Fruit fly (Drosophila melanogaster): ENCODE measurements around the gene CG9777.

The CG9777 gene

dm6 chrX:16598336-16598977 is 33.6 kb downstream of the CG9777 start (continued):
- TF ChIP-seq Sin3A (optimal IDR thresholded peaks at IDR 0.05) (no peak), CG12391 (tag; optimal IDR thresholded peaks at IDR 0.05) (peak; percentile 43), CG5180 (GFP tag; optimal IDR thresholded peaks at IDR 0.05) (no peak), sc (optimal IDR thresholded peaks at IDR 0.05) (no peak), sc (GFP tag; optimal IDR thresholded peaks at IDR 0.05) (no peak), Trl (optimal IDR thresholded peaks at IDR 0.05) (no peak), Trl (GFP tag; optimal IDR thresholded peaks at IDR 0.05) (no peak), h (optimal IDR thresholded peaks at IDR 0.05) (no peak), CG8281 (tag; optimal IDR thresholded peaks at IDR 0.05) (no peak), TFAM (GFP tag; optimal IDR thresholded peaks at IDR 0.05) (no peak), CG12071 (GFP tag; optimal IDR thresholded peaks at IDR 0.05) (no peak), CG1024 (GFP tag; IDR thresholded peaks at IDR 0.05) (no peak), CG4424 (GFP tag; optimal IDR thresholded peaks at IDR 0.05) (peak; percentile 22), CHES-1-like (GFP tag; optimal IDR thresholded peaks at IDR 0.05) (no peak), Hmr (GFP tag; optimal IDR thresholded peaks at IDR 0.05) (no peak), HLHmδ (GFP tag; optimal IDR thresholded peaks at IDR 0.05) (no peak), CG15073 (GFP tag; optimal IDR thresholded peaks at IDR 0.05) (no peak), CG6765 (GFP tag; optimal IDR thresholded peaks at IDR 0.05) (no peak), CG7987 (GFP tag; optimal IDR thresholded peaks at IDR 0.05) (peak; percentile 9), CoRest (tag; optimal IDR thresholded peaks at IDR 0.05) (peak; percentile 27), phol (tag; optimal IDR thresholded peaks at IDR 0.05) (peak; percentile 21), ham (GFP tag; IDR thresholded peaks at IDR 0.05) (no peak), zfh2 (GFP tag; optimal IDR thresholded peaks at IDR 0.05) (no peak), knrl (GFP tag; IDR thresholded peaks at IDR 0.05; ENCODE audit: partially characterized antibody) (no peak), CG2120 (GFP tag; optimal IDR thresholded peaks at IDR 0.05) (peak; percentile 19), crp (GFP tag; optimal IDR thresholded peaks at IDR 0.05) (no peak), pum (GFP tag; optimal IDR thresholded peaks at IDR 0.05) (no peak), Adf1 (GFP tag; IDR thresholded peaks at IDR 0.05) (no peak), salm (tag; optimal IDR thresholded peaks at IDR 0.05) (no peak), nmo (GFP tag; optimal IDR thresholded peaks at IDR 0.05) (no peak), CG11504 (tag; optimal IDR thresholded peaks at IDR 0.05) (no peak), hbn (GFP tag; IDR thresholded peaks at IDR 0.05; ENCODE audit: partially characterized antibody) (no peak; the same call in 1 of the 2 replicates), her (GFP tag; optimal IDR thresholded peaks at IDR 0.05) (no peak), Drgx (GFP tag; IDR thresholded peaks at IDR 0.05) (no peak), CG14965 (GFP tag; optimal IDR thresholded peaks at IDR 0.05; ENCODE audit: borderline replicate concordance) (no peak), CG1647 (GFP tag; optimal IDR thresholded peaks at IDR 0.05) (no peak), CG13624 (GFP tag; optimal IDR thresholded peaks at IDR 0.05) (no peak), BEAF-32 (GFP tag; optimal IDR thresholded peaks at IDR 0.05) (no peak), kah (GFP tag; optimal IDR thresholded peaks at IDR 0.05) (peak; percentile 41), CG17802 (tag; optimal IDR thresholded peaks at IDR 0.05) (no peak), E2f2 (GFP tag; IDR thresholded peaks at IDR 0.05) (peak; percentile 75), cg (GFP tag; optimal IDR thresholded peaks at IDR 0.05) (no peak), Six4 (GFP tag; optimal IDR thresholded peaks at IDR 0.05) (no peak), CrebB (tag; optimal IDR thresholded peaks at IDR 0.05) (peak; percentile 5), Blimp-1 (GFP tag; optimal IDR thresholded peaks at IDR 0.05) (no peak), CG9797 (GFP tag; optimal IDR thresholded peaks at IDR 0.05) (peak; percentile 42), odd (GFP tag; optimal IDR thresholded peaks at IDR 0.05) (no peak), schlank (tag; optimal IDR thresholded peaks at IDR 0.05) (peak; percentile 5)
